Worm (Caenorhabditis elegans): ENCODE measurements around the gene grl-3.
A peak's percentile ranks its signal among the peaks of the same experiment; 100 is the strongest.

The grl-3 gene

ce11 chrV:11410902-11411561, at the start of gene grl-3, which contains the start of gene K03B8.8:
TSS of gene grl-3 (plus strand) at chrV:11411511.
TSS of gene K03B8.8 (minus strand) at chrV:11411002.
- no peak for TF ChIP-seq elt-1 (tag; optimal IDR thresholded peaks at IDR 0.05; ENCODE audit: borderline replicate concordance, insufficient read depth)

- TF ChIP-seq mab-5 (tag; optimal IDR thresholded peaks at IDR 0.05) (no peak), snpc-4 (tag; optimal IDR thresholded peaks at IDR 0.05) (no peak), bed-3 (GFP tag; optimal IDR thresholded peaks at IDR 0.05) (no peak), lin-13 (tag; optimal IDR thresholded peaks at IDR 0.05) (no peak), hlh-1 (tag; optimal IDR thresholded peaks at IDR 0.05) (no peak)
Observed at ce11 chrV:11363575-11363974, 47.7 kb upstream of the grl-3 start.

- no peak for TF ChIP-seq nhr-237 (tag; optimal IDR thresholded peaks at IDR 0.05)
- TF ChIP-seq ceh-39 (tag; optimal IDR thresholded peaks at IDR 0.05), result no peak
- TF ChIP-seq elt-1 (tag; optimal IDR thresholded peaks at IDR 0.05; ENCODE audit: borderline replicate concordance, insufficient read depth), result no peak
- no peak for TF ChIP-seq M03D4.4 (tag; optimal IDR thresholded peaks at IDR 0.05)
- no peak for TF ChIP-seq zip-8 (tag; optimal IDR thresholded peaks at IDR 0.05)
- TF ChIP-seq nhr-12 (tag; optimal IDR thresholded peaks at IDR 0.05), result no peak
- TF ChIP-seq flh-1 (GFP tag; optimal IDR thresholded peaks at IDR 0.05), result no peak
- TF ChIP-seq lin-32 (GFP tag; optimal IDR thresholded peaks at IDR 0.05), result no peak
Observed at ce11 chrV:11366129-11366528, 45.2 kb upstream of the grl-3 start, which contains the start of gene dop-5. TSS of gene dop-5 (minus strand) at chrV:11366229.

- TF ChIP-seq mep-1 (tag; optimal IDR thresholded peaks at IDR 0.05) (no peak), tbx-8 (GFP tag; optimal IDR thresholded peaks at IDR 0.05) (no peak), ces-1 (GFP tag; optimal IDR thresholded peaks at IDR 0.05) (peak; percentile 73)
Observed at ce11 chrV:11372284-11372878, 38.9 kb upstream of the grl-3 start.

- TF ChIP-seq snpc-4 (tag; optimal IDR thresholded peaks at IDR 0.05) (no peak), nhr-28 (tag; optimal IDR thresholded peaks at IDR 0.05) (no peak), bed-3 (GFP tag; optimal IDR thresholded peaks at IDR 0.05) (no peak), ham-2 (GFP tag; optimal IDR thresholded peaks at IDR 0.05) (no peak), zip-8 (tag; optimal IDR thresholded peaks at IDR 0.05) (peak; percentile 92), hlh-1 (tag; optimal IDR thresholded peaks at IDR 0.05) (no peak), ceh-83 (GFP tag; optimal IDR thresholded peaks at IDR 0.05) (no peak), nhr-237 (tag; optimal IDR thresholded peaks at IDR 0.05) (no peak), tbx-8 (GFP tag; optimal IDR thresholded peaks at IDR 0.05) (no peak)
Observed at ce11 chrV:11373918-11374317, 37.4 kb upstream of the grl-3 start.

ce11 chrV:11375150-11375792, 36.0 kb upstream of the grl-3 start, which contains the start of gene cnb-1:
TSS of gene cnb-1 (plus strand) at chrV:11375742.
- peak; percentile 78 for TF ChIP-seq unc-120 (tag; optimal IDR thresholded peaks at IDR 0.05; ENCODE audit: poor library complexity, severe bottlenecking)
- peak; percentile 42 for TF ChIP-seq mls-2 (tag; optimal IDR thresholded peaks at IDR 0.05)
- TF ChIP-seq bed-3 (GFP tag; optimal IDR thresholded peaks at IDR 0.05), result no peak
- TF ChIP-seq sptf-1 (tag; optimal IDR thresholded peaks at IDR 0.05), result no peak
- TF ChIP-seq hlh-1 (tag; optimal IDR thresholded peaks at IDR 0.05), result peak; percentile 19
- TF ChIP-seq mep-1 (tag; optimal IDR thresholded peaks at IDR 0.05), result peak; percentile 20
- TF ChIP-seq unc-62 (GFP tag; optimal IDR thresholded peaks at IDR 0.05), result peak; percentile 63
- peak; percentile 81 for TF ChIP-seq ces-1 (GFP tag; optimal IDR thresholded peaks at IDR 0.05)

- no peak for TF ChIP-seq unc-120 (tag; optimal IDR thresholded peaks at IDR 0.05; ENCODE audit: poor library complexity, severe bottlenecking)
- no peak for TF ChIP-seq nhr-28 (tag; optimal IDR thresholded peaks at IDR 0.05)
- TF ChIP-seq pha-4 (tag; optimal IDR thresholded peaks at IDR 0.05), result no peak
- TF ChIP-seq drap-1 (GFP tag; optimal IDR thresholded peaks at IDR 0.05), result no peak
- no peak for TF ChIP-seq unc-62 (GFP tag; optimal IDR thresholded peaks at IDR 0.05)
- peak; percentile 70 for TF ChIP-seq ces-1 (GFP tag; optimal IDR thresholded peaks at IDR 0.05)
- no peak for TF ChIP-seq lsy-2 (tag; optimal IDR thresholded peaks at IDR 0.05)
- TF ChIP-seq nhr-12 (tag; optimal IDR thresholded peaks at IDR 0.05), result no peak
- TF ChIP-seq hlh-1 (tag; optimal IDR thresholded peaks at IDR 0.05), result no peak
Observed at ce11 chrV:11379341-11379740, 32.0 kb upstream of the grl-3 start.
